Fruit fly (Drosophila melanogaster): ENCODE results near the gene EAChm.

- no peak for TF ChIP-seq CG8478 (optimal IDR thresholded peaks at IDR 0.05)
- no peak for TF ChIP-seq psq (optimal IDR thresholded peaks at IDR 0.05)
- TF ChIP-seq Dll (optimal IDR thresholded peaks at IDR 0.05): no peak
- no peak for TF ChIP-seq pan (optimal IDR thresholded peaks at IDR 0.05)
- TF ChIP-seq usp (GFP tag; optimal IDR thresholded peaks at IDR 0.05): no peak
- no peak for TF ChIP-seq EcR (GFP tag; optimal IDR thresholded peaks at IDR 0.05)
Observed at dm6 chr3L:15009681-15010080, 44.9 kb upstream of the EAChm start.
